Worm (Caenorhabditis elegans): ENCODE measurements around the gene C47E12.13.

ce11 chrIV:10042881-10043280 is 36.2 kb upstream of the C47E12.13 start, which contains the start of gene frk-1:
- TF ChIP-seq him-1 (tag; optimal IDR thresholded peaks at IDR 0.05) = no peak
- no peak for TF ChIP-seq W03F9.2 (tag; optimal IDR thresholded peaks at IDR 0.05)
- TF ChIP-seq dao-5 (tag; optimal IDR thresholded peaks at IDR 0.05) = no peak
